Worm (Caenorhabditis elegans) whole organism, mixed stage, embryonic: Measurements from ENCODE around the gene rbm-25.

Experiments
- nhr-28 ChIP-seq: fragments of 150-350 bp; optimal IDR thresholded peaks from 2 replicates; lab custom pipeline; 2014; ENCODE audit warnings: missing biosample characterization, missing genetic modification characterization
- sem-2 ChIP-seq: fragments of 200-800 bp; sonication (Bioruptor generic); optimal IDR thresholded peaks from 2 replicates; lab custom pipeline; 2018; ENCODE audit warnings: mild to moderate bottlenecking, missing genetic modification characterization, missing compliant biosample characterization

DNA sequence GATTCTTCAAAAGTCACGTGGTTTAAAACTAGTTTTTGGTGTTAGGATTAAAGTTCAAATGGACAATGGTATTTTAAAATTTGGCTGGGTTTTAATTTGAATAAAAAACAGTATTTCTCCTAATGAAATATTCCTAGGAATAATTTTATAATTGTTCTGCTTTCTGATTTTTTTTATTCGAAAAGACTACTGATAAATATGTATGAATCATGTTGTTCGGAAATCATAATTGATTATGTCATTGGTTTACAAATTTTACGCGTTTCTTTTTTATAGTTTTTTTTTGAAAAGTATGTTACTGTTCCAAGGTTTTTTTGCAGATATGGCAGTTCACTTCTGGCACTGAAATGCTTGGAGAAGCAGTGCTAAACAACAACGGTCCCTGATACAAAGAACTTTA, 29.6 kb upstream of the rbm-25 start, which contains the start of gene F28C1.3:
- TF ChIP-seq nhr-28 (no peak), sem-2 (GFP tag; lab: Kevin White, UChicago) (no peak)
